Worm (Caenorhabditis elegans) whole organism, late embryonic: Measurements from ENCODE around the gene Y66D12A.19.

Experiments
- C08G9.2 ChIP-seq: sonication (generic microtip); optimal IDR thresholded peaks from 2 replicates; lab custom pipeline; 2016; ENCODE audit warnings: mild to moderate bottlenecking, missing genetic modification characterization, moderate library complexity, missing compliant biosample characterization
- C38D4.7 ChIP-seq: fragments of 200-800 bp; sonication (Bioruptor generic); optimal IDR thresholded peaks from 2 replicates; lab custom pipeline; 2018; ENCODE audit warnings: mild to moderate bottlenecking, missing genetic modification characterization, moderate library complexity, missing compliant biosample characterization
- K02D7.2 ChIP-seq: sonication (generic microtip); optimal IDR thresholded peaks from 2 replicates; lab custom pipeline; 2017; ENCODE audit warnings: mild to moderate bottlenecking, missing genetic modification characterization, missing compliant biosample characterization
- K09A11.1 ChIP-seq: sonication (generic microtip); optimal IDR thresholded peaks from 2 replicates; lab custom pipeline; 2017; ENCODE audit warnings: antibody characterized with exemption, mild to moderate bottlenecking, missing genetic modification characterization, missing compliant biosample characterization; ENCODE audit not compliant: insufficient read depth
- T23F11.4 ChIP-seq: fragments of 200-800 bp; sonication (Bioruptor generic); optimal IDR thresholded peaks from 2 replicates; lab custom pipeline; 2018; ENCODE audit warnings: mild to moderate bottlenecking, missing genetic modification characterization, missing compliant biosample characterization
- Y22D7AL.16 ChIP-seq: sonication (generic microtip); optimal IDR thresholded peaks from 2 replicates; lab custom pipeline; 2016; ENCODE audit warnings: missing genetic modification characterization, missing compliant biosample characterization
- ceh-2 ChIP-seq: sonication (generic microtip); optimal IDR thresholded peaks from 2 replicates; lab custom pipeline; 2016; ENCODE audit warnings: missing genotype, missing genetic modification characterization, missing compliant biosample characterization
- ceh-22 ChIP-seq: sonication (generic microtip); optimal IDR thresholded peaks from 2 replicates; lab custom pipeline; 2017; ENCODE audit warnings: missing biosample characterization, missing genetic modification characterization
- ceh-45 ChIP-seq: fragments of 200-800 bp; sonication (Bioruptor generic); IDR thresholded peaks from 2 replicates; pipeline ENCODE4 v1.3.6; 2022; ENCODE audit warnings: missing genetic modification reagents, missing genetic modification characterization, missing compliant biosample characterization
- ceh-48 ChIP-seq: sonication (generic microtip); optimal IDR thresholded peaks from 2 replicates; lab custom pipeline; 2016; ENCODE audit warnings: missing genetic modification characterization, inconsistent platforms, missing compliant biosample characterization
- dve-1 ChIP-seq: sonication (generic microtip); optimal IDR thresholded peaks from 2 replicates; lab custom pipeline; 2017; ENCODE audit warnings: antibody characterized with exemption, mild to moderate bottlenecking, missing genetic modification characterization, missing compliant biosample characterization
- elt-2 ChIP-seq: sonication (generic microtip); optimal IDR thresholded peaks from 2 replicates; lab custom pipeline; 2016; ENCODE audit warnings: missing genetic modification reagents, missing genetic modification characterization, missing compliant biosample characterization
- fkh-10 ChIP-seq: fragments of 150-350 bp; optimal IDR thresholded peaks from 2 replicates; lab custom pipeline; 2014; ENCODE audit warnings: missing biosample characterization, missing genetic modification reagents, missing genetic modification characterization
- hlh-6 ChIP-seq: sonication (generic microtip); optimal IDR thresholded peaks from 2 replicates; lab custom pipeline; 2016; ENCODE audit warnings: missing genotype, missing genetic modification characterization, missing compliant biosample characterization
- lim-6 ChIP-seq: sonication (generic microtip); optimal IDR thresholded peaks from 2 replicates; lab custom pipeline; 2016; ENCODE audit warnings: missing genetic modification characterization, missing compliant biosample characterization
- lin-11 ChIP-seq: fragments of 200-800 bp; sonication (Bioruptor generic); optimal IDR thresholded peaks from 2 replicates; lab custom pipeline; 2018; ENCODE audit warnings: mild to moderate bottlenecking, missing genetic modification characterization, missing compliant biosample characterization
- mec-3 ChIP-seq: sonication (generic microtip); optimal IDR thresholded peaks from 2 replicates; lab custom pipeline; 2016; ENCODE audit warnings: borderline replicate concordance, missing genetic modification characterization, missing compliant biosample characterization
- nfya-1 ChIP-seq: sonication (generic microtip); optimal IDR thresholded peaks from 2 replicates; lab custom pipeline; 2017; ENCODE audit warnings: missing genetic modification characterization, mild to moderate bottlenecking, missing compliant biosample characterization, antibody characterized with exemption, moderate library complexity
- npax-4 ChIP-seq: sonication (generic microtip); optimal IDR thresholded peaks from 2 replicates; lab custom pipeline; 2016; ENCODE audit warnings: missing genetic modification characterization, missing compliant biosample characterization
- pag-3 ChIP-seq: sonication (generic microtip); optimal IDR thresholded peaks from 2 replicates; lab custom pipeline; 2016; ENCODE audit warnings: missing compliant biosample characterization, missing genetic modification characterization, borderline replicate concordance
- pha-2 ChIP-seq: sonication (generic microtip); optimal IDR thresholded peaks from 2 replicates; lab custom pipeline; 2017; ENCODE audit warnings: mild to moderate bottlenecking, missing genetic modification characterization, missing compliant biosample characterization
- pha-4 ChIP-seq: fragments of 150-350 bp; optimal IDR thresholded peaks from 2 replicates; lab custom pipeline; 2018; ENCODE audit warnings: missing biosample characterization, missing genetic modification reagents, missing genetic modification characterization
- pqm-1 ChIP-seq: sonication (generic microtip); optimal IDR thresholded peaks from 2 replicates; lab custom pipeline; 2016; ENCODE audit warnings: missing genetic modification characterization, missing compliant biosample characterization
- pros-1 ChIP-seq: fragments of 150-350 bp; optimal IDR thresholded peaks from 2 replicates; lab custom pipeline; 2014; ENCODE audit warnings: missing biosample characterization, missing genetic modification reagents, missing genetic modification characterization
- sox-2 ChIP-seq: fragments of 200-800 bp; sonication (Bioruptor generic); IDR thresholded peaks from 2 replicates; pipeline ENCODE4 v1.3.6; 2022; ENCODE audit warnings: missing genetic modification reagents, missing genetic modification characterization, missing compliant biosample characterization
- syd-9 ChIP-seq: sonication (generic microtip); optimal IDR thresholded peaks from 2 replicates; lab custom pipeline; 2016; ENCODE audit warnings: mild to moderate bottlenecking, missing genetic modification characterization, moderate library complexity, missing compliant biosample characterization
- tbx-7 ChIP-seq: sonication (generic microtip); optimal IDR thresholded peaks from 2 replicates; lab custom pipeline; 2016; ENCODE audit warnings: missing genotype, missing genetic modification characterization, missing compliant biosample characterization
- ttx-3 ChIP-seq: sonication (generic microtip); optimal IDR thresholded peaks from 2 replicates; lab custom pipeline; 2016; ENCODE audit warnings: missing genetic modification reagents, missing genetic modification characterization, missing compliant biosample characterization
- unc-3 ChIP-seq, 2 experiments: fragments of 200-800 bp in 1 of 2; sonication (Bioruptor generic) in 1 of 2; sonication (generic microtip) in 1 of 2; conservative IDR thresholded peaks in 1 of 2; optimal IDR thresholded peaks in 1 of 2; 2 replicates each; pipeline versions ENCODE4 v1.3.6 to Lab custom; 2016 to 2022; ENCODE audit warnings: missing compliant biosample characterization in 2 of 2, missing genetic modification characterization in 2 of 2, missing genetic modification reagents in 1 of 2
- unc-42 ChIP-seq: sonication (generic microtip); optimal IDR thresholded peaks from 2 replicates; lab custom pipeline; 2016; ENCODE audit warnings: missing genotype, missing genetic modification characterization, missing compliant biosample characterization
- unc-55 ChIP-seq: sonication (generic microtip); optimal IDR thresholded peaks from 2 replicates; lab custom pipeline; 2017; ENCODE audit warnings: missing biosample characterization, missing genetic modification reagents, missing genetic modification characterization
- unc-86 ChIP-seq: sonication (generic microtip); optimal IDR thresholded peaks from 2 replicates; lab custom pipeline; 2016; ENCODE audit warnings: missing genetic modification characterization, missing compliant biosample characterization
- ztf-16 ChIP-seq: sonication (generic microtip); optimal IDR thresholded peaks from 2 replicates; lab custom pipeline; 2017; ENCODE audit warnings: missing genetic modification characterization, missing compliant biosample characterization

Gene Y66D12A.19

ce11 chrIII:11484139-11484590 is 24.7 kb upstream of the Y66D12A.19 start, which contains the start of gene fbxa-220:
TSS of gene fbxa-220 (minus strand) at chrIII:11484189.
- TF ChIP-seq mec-3 (tag; lab: Kevin White, UChicago) = no peak
- no peak for TF ChIP-seq K02D7.2 (tag; lab: Kevin White, UChicago)
- TF ChIP-seq pqm-1 (tag; lab: Kevin White, UChicago) = no peak

DNA sequence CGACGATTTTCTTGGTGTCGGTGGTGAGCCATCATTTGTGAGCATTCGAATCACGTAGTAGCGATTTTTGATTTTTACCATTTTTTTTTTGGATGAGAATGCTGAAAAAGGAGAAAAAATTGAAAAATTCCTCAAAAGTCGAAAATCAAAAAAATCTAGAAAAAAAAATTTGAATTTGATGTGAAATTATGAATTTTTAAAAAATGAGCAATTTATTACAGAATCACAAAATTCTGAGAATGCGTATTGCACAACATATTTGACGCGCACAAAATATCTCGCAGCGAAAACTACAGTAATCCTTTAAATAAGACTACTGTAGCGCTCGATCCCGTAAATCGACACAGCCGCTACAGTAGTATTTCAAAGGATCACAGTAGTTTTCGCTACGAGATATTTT is 21.6 kb upstream of the Y66D12A.19 start, which contains the start of gene popl-5:
TSS of gene popl-5 (minus strand) at position 101 of the 400 bp plus-strand sequence.
- TF ChIP-seq T23F11.4 (GFP tag; lab: Kevin White, UChicago) = no peak
- no peak for TF ChIP-seq pha-4 (tag; lab: Kevin White, UChicago)
- TF ChIP-seq npax-4 = no peak
- no peak for TF ChIP-seq pros-1 (tag; lab: Kevin White, UChicago)
- no peak for TF ChIP-seq syd-9

DNA sequence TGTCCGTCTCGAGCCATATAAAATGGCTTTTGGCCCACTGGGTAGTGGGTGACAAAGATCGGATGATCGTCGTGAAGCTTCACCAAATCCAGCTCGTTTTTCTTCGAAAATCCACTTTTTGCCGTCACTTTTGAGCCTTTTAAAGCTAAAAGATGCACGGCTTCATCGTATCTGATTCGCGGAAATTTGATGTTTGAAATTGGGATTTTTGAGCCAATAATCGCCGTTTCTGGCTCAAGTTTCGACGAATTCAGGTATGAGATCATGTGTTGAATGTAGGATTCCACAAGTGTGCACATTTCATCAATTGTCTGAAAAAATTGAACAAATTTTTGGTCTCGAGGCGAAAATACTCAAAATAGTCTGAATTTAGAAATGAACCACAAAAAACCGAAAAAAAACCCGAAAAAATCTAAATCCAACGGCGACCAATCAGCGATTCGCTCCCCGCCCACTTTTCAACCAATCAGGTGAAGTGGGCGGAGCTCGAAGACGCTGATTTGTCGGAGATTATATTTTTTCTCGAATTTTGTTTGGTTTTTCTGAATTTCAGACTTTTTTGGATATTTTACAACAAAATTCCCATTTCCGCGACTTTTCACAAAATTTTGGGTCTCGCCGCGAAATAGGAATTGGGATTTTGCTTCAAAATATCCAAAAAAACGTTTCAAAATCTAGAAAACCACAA is 20.1 kb upstream of the Y66D12A.19 start:
- TF ChIP-seq hlh-6 = no peak
- peak; percentile 64 for TF ChIP-seq nfya-1 (tag; lab: Kevin White, UChicago)
- TF ChIP-seq ceh-48 (tag; lab: Kevin White, UChicago) = no peak
- no peak for TF ChIP-seq Y22D7AL.16

DNA sequence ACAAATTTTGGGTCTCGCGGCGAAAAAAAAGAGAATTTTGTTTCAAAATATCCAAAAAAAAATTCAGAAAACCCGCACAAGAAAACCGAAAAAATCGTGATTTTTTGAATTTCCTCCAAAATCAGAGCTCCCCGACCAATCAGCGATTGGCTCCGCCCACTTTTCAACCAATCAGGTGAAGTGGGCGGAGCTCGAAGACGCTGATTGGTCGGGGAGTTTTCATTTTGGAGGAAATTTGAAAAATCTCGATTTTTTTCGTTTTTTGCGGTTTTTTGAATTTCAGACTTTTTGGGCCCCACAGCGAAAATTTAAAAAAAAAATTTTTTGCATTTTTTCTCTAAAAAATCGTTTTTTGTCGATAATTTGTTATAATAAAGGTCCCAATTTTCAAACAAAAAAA is 19.3 kb upstream of the Y66D12A.19 start:
- peak; percentile 66 for TF ChIP-seq nfya-1 (tag; lab: Kevin White, UChicago)
- TF ChIP-seq ttx-3 = no peak

DNA sequence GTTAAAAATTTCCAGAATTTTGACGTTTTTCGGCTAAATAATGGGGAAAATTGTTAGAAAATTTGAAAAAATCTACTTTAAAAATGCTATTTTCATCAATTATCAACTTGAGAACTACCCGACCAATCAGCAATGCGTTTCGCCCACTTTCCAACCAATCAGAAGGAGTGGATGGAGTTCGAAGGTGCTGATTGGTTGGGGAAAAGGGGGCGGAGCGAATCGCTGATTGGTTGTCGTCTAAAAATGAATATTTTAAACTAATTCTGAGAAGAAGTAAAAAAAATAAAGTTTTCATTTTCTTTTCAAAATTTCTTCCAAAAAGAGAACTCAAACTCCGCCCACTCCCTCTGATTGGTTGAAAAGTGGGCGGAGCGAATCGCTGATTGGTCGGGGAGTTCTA is 18.7 kb upstream of the Y66D12A.19 start:
- no peak for TF ChIP-seq C38D4.7 (GFP tag; lab: Kevin White, UChicago)
- TF ChIP-seq nfya-1 (tag; lab: Kevin White, UChicago) = peak; percentile 89

ce11 chrIII:11492489-11492888 is 16.4 kb upstream of the Y66D12A.19 start:
- TF ChIP-seq pha-2 (tag; lab: Kevin White, UChicago) (no peak), pag-3 (tag; lab: Kevin White, UChicago) (no peak), unc-42 (tag; lab: Kevin White, UChicago) (no peak), Y22D7AL.16 (no peak), dve-1 (tag; lab: Kevin White, UChicago) (no peak)

- TF ChIP-seq ceh-2 (tag; lab: Kevin White, UChicago) (no peak), elt-2 (tag; lab: Kevin White, UChicago) (peak; percentile 43)
Observed at ce11 chrIII:11496496-11496895, 12.4 kb upstream of the Y66D12A.19 start, which contains the start of gene Y66D12A.24. TSS of gene Y66D12A.24 (plus strand) at chrIII:11496865.

DNA sequence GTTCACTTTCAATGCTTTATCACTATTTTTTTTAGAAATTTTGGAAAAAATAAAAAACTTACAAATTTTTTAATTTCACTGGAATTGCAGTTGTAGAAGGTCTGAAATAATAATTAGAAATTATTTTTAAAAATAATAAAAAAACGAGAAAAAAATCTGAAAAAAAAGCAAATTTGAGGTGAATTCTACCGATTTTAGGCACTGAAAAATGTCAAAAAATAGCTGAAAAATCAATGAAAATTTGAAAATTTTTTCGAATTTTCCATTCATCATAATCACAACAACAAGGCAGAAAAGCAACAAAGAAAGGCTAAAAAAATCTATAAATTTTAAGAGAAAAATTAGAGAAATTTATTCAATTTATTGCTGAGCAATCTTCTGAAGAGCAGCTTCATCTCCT is 8.2 kb upstream of the Y66D12A.19 start, which contains the start of gene nars-2:
TSS of gene nars-2 (minus strand) at position 101 of the 400 bp plus-strand sequence.
- TF ChIP-seq sox-2 (GFP tag; lab: Robert Waterston, UW) = no peak
- no peak for TF ChIP-seq ztf-16 (tag; lab: Kevin White, UChicago)
- no peak for TF ChIP-seq tbx-7 (tag; lab: Kevin White, UChicago)
- no peak for TF ChIP-seq C08G9.2 (tag; lab: Kevin White, UChicago)
- TF ChIP-seq unc-55 (GFP tag; lab: Kevin White, UChicago) = no peak
- TF ChIP-seq pqm-1 (tag; lab: Kevin White, UChicago) = no peak
- TF ChIP-seq Y22D7AL.16 = no peak
- no peak for TF ChIP-seq ceh-45 (GFP tag; lab: Robert Waterston, UW)
- no peak for TF ChIP-seq unc-86 (tag; lab: Kevin White, UChicago)
- TF ChIP-seq ceh-22 (tag; lab: Kevin White, UChicago) = no peak
- TF ChIP-seq K09A11.1 = no peak
- TF ChIP-seq lim-6 = no peak
- TF ChIP-seq unc-42 (tag; lab: Kevin White, UChicago) = no peak
- TF ChIP-seq unc-3 (GFP tag; conservative IDR thresholded peaks at IDR 0.05; lab: Robert Waterston, UW) = no peak
- no peak for TF ChIP-seq unc-3 (tag; optimal IDR thresholded peaks at IDR 0.05; lab: Kevin White, UChicago)
- no peak for TF ChIP-seq fkh-10 (GFP tag; lab: Kevin White, UChicago)
- no peak for TF ChIP-seq lin-11 (tag; lab: Kevin White, UChicago)
